Worm (Caenorhabditis elegans): ENCODE data around the gene rfc-4.

DNA sequence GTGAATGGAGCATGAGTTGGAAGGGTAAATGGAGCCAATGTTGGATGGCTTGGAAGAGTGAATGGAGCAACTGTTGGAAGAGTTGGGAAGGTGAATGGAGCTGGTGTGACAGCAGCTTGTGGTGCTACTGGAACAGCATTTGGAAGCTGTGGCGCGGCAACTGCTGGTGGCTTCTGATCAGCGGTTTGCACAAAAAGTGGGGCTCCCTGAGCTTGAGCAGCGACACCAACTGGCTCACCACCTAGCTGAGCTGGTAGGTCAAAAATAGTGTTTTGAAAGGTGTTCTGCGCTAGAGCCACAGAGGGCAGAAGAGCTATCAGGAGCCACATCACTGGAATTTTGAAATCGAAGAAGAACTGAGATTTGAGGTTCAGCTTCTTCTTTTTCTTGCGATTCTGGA, 26.7 kb upstream of the rfc-4 start:
- TF ChIP-seq mdl-1 (tag; optimal IDR thresholded peaks at IDR 0.05) (no peak), lin-39 (tag; optimal IDR thresholded peaks at IDR 0.05) (no peak), ztf-11 (tag; optimal IDR thresholded peaks at IDR 0.05) (no peak), ztf-4 (tag; optimal IDR thresholded peaks at IDR 0.05) (no peak), ZK546.5 (tag; optimal IDR thresholded peaks at IDR 0.05) (no peak), zag-1 (tag; optimal IDR thresholded peaks at IDR 0.05) (no peak), nhr-12 (tag; optimal IDR thresholded peaks at IDR 0.05) (no peak), unc-39 (tag; optimal IDR thresholded peaks at IDR 0.05) (no peak), ceh-9 (tag; optimal IDR thresholded peaks at IDR 0.05) (no peak), fos-1 (tag; optimal IDR thresholded peaks at IDR 0.05) (no peak), eor-1 (tag; optimal IDR thresholded peaks at IDR 0.05) (no peak)

All from whole organism, L3 larva.